Worm (Caenorhabditis elegans) whole organism, L1 larva: ENCODE measurements around the gene T27A8.2.
"Not testable (repeated sequence)": the region's sequence is repeated elsewhere in the genome, so short reads cannot be mapped to it uniquely, and the experiment has no call there.

Experiments used
- C04F5.9 ChIP-seq: sonication (generic microtip); optimal IDR thresholded peaks from 2 replicates; lab custom pipeline; 2016; ENCODE audit warnings: missing genetic modification characterization, missing compliant biosample characterization
- alr-1 ChIP-seq: fragments of 200-800 bp; sonication (Bioruptor generic); optimal IDR thresholded peaks from 2 replicates; lab custom pipeline; 2018; ENCODE audit warnings: borderline replicate concordance, mild to moderate bottlenecking, missing genetic modification characterization, missing compliant biosample characterization
- blmp-1 ChIP-seq: fragments of 150-350 bp; optimal IDR thresholded peaks from 2 replicates; lab custom pipeline; 2014; ENCODE audit warnings: missing biosample characterization, missing genetic modification characterization
- ceh-88 ChIP-seq: fragments of 200-800 bp; sonication (Bioruptor generic); IDR thresholded peaks from 2 replicates; pipeline ENCODE4 v1.3.6; 2022; ENCODE audit warnings: missing genetic modification characterization, missing compliant biosample characterization
- ces-1 ChIP-seq: fragments of 150-350 bp; optimal IDR thresholded peaks from 2 replicates; lab custom pipeline; 2014; ENCODE audit warnings: missing biosample characterization, missing genetic modification reagents, missing genetic modification characterization
- dpl-1 ChIP-seq, 3 experiments: fragments of 150-350 bp in 2 of 3; sonication (generic microtip) in 1 of 3; optimal IDR thresholded peaks; 2 replicates each; lab custom pipeline; 2014 to 2017; ENCODE audit warnings: missing biosample characterization in 3 of 3, missing genetic modification characterization in 3 of 3, missing genetic modification reagents in 3 of 3
- efl-1 ChIP-seq, 4 experiments: fragments of 150-350 bp; optimal IDR thresholded peaks in 3 of 4; peaks in 1 of 4; 1 replicate in 1 of 4; 2 replicates in 3 of 4; lab custom pipeline; 2014; ENCODE audit warnings: missing biosample characterization in 2 of 4, missing genetic modification characterization in 2 of 4, missing genetic modification reagents in 2 of 4
- egl-27 ChIP-seq, 2 experiments: fragments of 150-350 bp in 1 of 2; sonication (generic microtip); optimal IDR thresholded peaks; 3 replicates each; lab custom pipeline; 2017 to 2018; ENCODE audit warnings: missing biosample characterization in 2 of 2, missing genetic modification characterization in 2 of 2, missing genetic modification reagents in 2 of 2
- elt-2 ChIP-seq: sonication (generic microtip); optimal IDR thresholded peaks from 2 replicates; lab custom pipeline; 2016; ENCODE audit warnings: missing genetic modification characterization, mild to moderate bottlenecking, inconsistent platforms, missing compliant biosample characterization, missing genetic modification reagents
- ets-5 ChIP-seq: fragments of 200-800 bp; sonication (Bioruptor generic); IDR thresholded peaks from 2 replicates; pipeline ENCODE4 v1.3.6; 2022; ENCODE audit warnings: missing genetic modification characterization, missing compliant biosample characterization
- fkh-10 ChIP-seq: sonication (generic microtip); optimal IDR thresholded peaks from 2 replicates; lab custom pipeline; 2017; ENCODE audit warnings: missing biosample characterization, missing genetic modification reagents, missing genetic modification characterization
- fkh-4 ChIP-seq: sonication (generic microtip); optimal IDR thresholded peaks from 2 replicates; lab custom pipeline; 2016; ENCODE audit warnings: missing compliant biosample characterization, missing genetic modification characterization, borderline replicate concordance
- grh-1 ChIP-seq: fragments of 200-800 bp; sonication (Bioruptor generic); IDR thresholded peaks from 2 replicates; pipeline ENCODE4 v1.3.6; 2022; ENCODE audit warnings: missing genetic modification reagents, missing genetic modification characterization, missing compliant biosample characterization
- hlh-4 ChIP-seq: sonication (generic microtip); optimal IDR thresholded peaks from 2 replicates; lab custom pipeline; 2016; ENCODE audit warnings: mild to moderate bottlenecking, missing genetic modification characterization, missing compliant biosample characterization
- hpl-2 ChIP-seq: fragments of 150-350 bp; optimal IDR thresholded peaks from 2 replicates; lab custom pipeline; 2014; ENCODE audit warnings: missing biosample characterization, missing genetic modification reagents, missing genetic modification characterization
- isw-1 ChIP-seq: fragments of 200-800 bp; sonication (Bioruptor generic); IDR thresholded peaks from 2 replicates; pipeline ENCODE4 v1.3.6; 2022; ENCODE audit warnings: missing genetic modification characterization, missing compliant biosample characterization
- jun-1 ChIP-seq: fragments of 150-350 bp; optimal IDR thresholded peaks from 2 replicates; lab custom pipeline; 2014; ENCODE audit warnings: missing biosample characterization, missing genetic modification reagents, missing genetic modification characterization
- lin-13 ChIP-seq: fragments of 150-350 bp; optimal IDR thresholded peaks from 2 replicates; lab custom pipeline; 2014; ENCODE audit warnings: missing biosample characterization, missing genetic modification reagents, missing genetic modification characterization
- lin-14 ChIP-seq: fragments of 200-800 bp; sonication (Bioruptor generic); optimal IDR thresholded peaks from 2 replicates; lab custom pipeline; 2018; ENCODE audit warnings: mild to moderate bottlenecking, missing genetic modification characterization, moderate library complexity, missing compliant biosample characterization
- lin-39 ChIP-seq: fragments of 150-350 bp; optimal IDR thresholded peaks from 2 replicates; lab custom pipeline; 2014; ENCODE audit warnings: missing biosample characterization, missing genetic modification reagents, missing genetic modification characterization
- lir-3 ChIP-seq: sonication (generic microtip); optimal IDR thresholded peaks from 2 replicates; lab custom pipeline; 2016; ENCODE audit warnings: mild to moderate bottlenecking, missing genetic modification characterization, moderate library complexity, missing compliant biosample characterization; ENCODE audit not compliant: poor library complexity
- lsy-2 ChIP-seq, 2 experiments: fragments of 150-350 bp; optimal IDR thresholded peaks; 2 replicates each; lab custom pipeline; 2014; ENCODE audit warnings: missing biosample characterization in 2 of 2, missing genetic modification characterization in 2 of 2
- mab-9 ChIP-seq: fragments of 200-800 bp; sonication (Bioruptor generic); IDR thresholded peaks from 2 replicates; pipeline ENCODE4 v1.3.6; 2022; ENCODE audit warnings: missing genetic modification reagents, missing genetic modification characterization, missing compliant biosample characterization
- mdl-1 ChIP-seq, 2 experiments: fragments of 150-350 bp; optimal IDR thresholded peaks; 2 replicates each; lab custom pipeline; 2014 to 2017; ENCODE audit warnings: missing biosample characterization in 2 of 2, missing genetic modification characterization in 2 of 2, inconsistent platforms in 1 of 2
- mef-2 ChIP-seq: fragments of 150-350 bp; optimal IDR thresholded peaks from 2 replicates; lab custom pipeline; 2014; ENCODE audit warnings: missing biosample characterization, missing genetic modification characterization
- mep-1 ChIP-seq: fragments of 150-350 bp; optimal IDR thresholded peaks from 2 replicates; lab custom pipeline; 2014; ENCODE audit warnings: missing biosample characterization, missing genetic modification characterization
- nhr-12 ChIP-seq: sonication (generic microtip); optimal IDR thresholded peaks from 2 replicates; lab custom pipeline; 2017; ENCODE audit warnings: missing biosample characterization, missing genetic modification characterization
- nhr-28 ChIP-seq: fragments of 150-350 bp; optimal IDR thresholded peaks from 2 replicates; lab custom pipeline; 2014; ENCODE audit warnings: missing biosample characterization, missing genetic modification characterization
- nhr-71 ChIP-seq: sonication (generic microtip); optimal IDR thresholded peaks from 2 replicates; lab custom pipeline; 2016; ENCODE audit warnings: mild to moderate bottlenecking, missing genetic modification characterization, moderate library complexity, missing compliant biosample characterization
- nhr-76 ChIP-seq: sonication (generic microtip); optimal IDR thresholded peaks from 2 replicates; lab custom pipeline; 2017; ENCODE audit warnings: missing biosample characterization, missing genetic modification characterization
- nhr-77 ChIP-seq: fragments of 150-350 bp; optimal IDR thresholded peaks from 2 replicates; lab custom pipeline; 2014; ENCODE audit warnings: missing biosample characterization, missing genetic modification characterization
- nhr-84 ChIP-seq: sonication (generic microtip); optimal IDR thresholded peaks from 2 replicates; lab custom pipeline; 2017; ENCODE audit warnings: missing biosample characterization, missing genetic modification characterization
- pag-3 ChIP-seq: sonication (generic microtip); optimal IDR thresholded peaks from 2 replicates; lab custom pipeline; 2017; ENCODE audit warnings: missing genetic modification characterization, mild to moderate bottlenecking, missing compliant biosample characterization, antibody characterized with exemption, borderline replicate concordance; ENCODE audit not compliant: insufficient read depth
- rnt-1 ChIP-seq: sonication (generic microtip); optimal IDR thresholded peaks from 2 replicates; lab custom pipeline; 2016; ENCODE audit warnings: mild to moderate bottlenecking, missing genetic modification characterization, moderate library complexity, missing compliant biosample characterization
- skn-1 ChIP-seq: fragments of 150-350 bp; optimal IDR thresholded peaks from 2 replicates; lab custom pipeline; 2014; ENCODE audit warnings: missing biosample characterization, missing genetic modification characterization
- snpc-4 ChIP-seq: fragments of 150-350 bp; optimal IDR thresholded peaks from 2 replicates; lab custom pipeline; 2014; ENCODE audit warnings: missing biosample characterization, missing genetic modification characterization
- tlp-1 ChIP-seq: fragments of 150-350 bp; optimal IDR thresholded peaks from 2 replicates; lab custom pipeline; 2014; ENCODE audit warnings: missing biosample characterization, missing genetic modification characterization
- unc-86 ChIP-seq: sonication (generic microtip); optimal IDR thresholded peaks from 2 replicates; lab custom pipeline; 2016; ENCODE audit warnings: missing genetic modification characterization, missing compliant biosample characterization
- unc-98 ChIP-seq: fragments of 200-800 bp; sonication (Bioruptor generic); IDR thresholded peaks from 2 replicates; pipeline ENCODE4 v1.3.6; 2022; ENCODE audit warnings: missing genetic modification characterization, missing compliant biosample characterization
- vab-15 ChIP-seq: sonication (generic microtip); optimal IDR thresholded peaks from 2 replicates; lab custom pipeline; 2017; ENCODE audit warnings: missing genotype, mild to moderate bottlenecking, missing genetic modification characterization, missing compliant biosample characterization
- xbp-1 ChIP-seq: sonication (generic microtip); optimal IDR thresholded peaks from 2 replicates; lab custom pipeline; 2016; ENCODE audit warnings: missing genetic modification characterization, missing compliant biosample characterization

Gene T27A8.2

DNA sequence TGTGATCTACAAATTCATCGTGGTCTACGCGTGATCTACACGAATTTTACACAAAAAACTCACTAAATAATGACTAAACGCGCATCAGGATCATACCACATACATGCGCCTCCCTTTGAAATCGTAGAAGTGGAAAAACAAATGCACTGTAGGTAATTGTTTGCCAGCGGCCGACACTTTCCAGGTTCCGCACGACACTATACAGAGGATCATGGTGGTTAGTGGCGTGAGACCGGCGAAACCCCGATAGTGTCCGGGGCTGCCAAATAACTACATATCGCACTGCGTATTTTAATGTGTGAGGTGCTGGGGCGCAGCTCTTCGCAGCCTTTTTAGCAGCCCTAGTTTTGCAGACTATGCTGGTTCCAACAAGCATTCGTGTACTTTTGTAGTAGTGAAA is 19.9 kb upstream of the T27A8.2 start:
- TF ChIP-seq efl-1 (optimal IDR thresholded peaks at IDR 0.05; lab: Kevin White, UChicago) (no peak), efl-1 (GFP tag; optimal IDR thresholded peaks at IDR 0.05 in 1 of 2; lab: Kevin White, UChicago) (peak in 1 of 2 experiments; percentile 0), C04F5.9 (tag; lab: Kevin White, UChicago) (no peak), elt-2 (tag; lab: Kevin White, UChicago) (no peak), pag-3 (tag; lab: Kevin White, UChicago) (no peak)

- TF ChIP-seq efl-1 (optimal IDR thresholded peaks at IDR 0.05; lab: Kevin White, UChicago) (no peak), efl-1 (GFP tag; optimal IDR thresholded peaks at IDR 0.05 in 1 of 2; lab: Kevin White, UChicago) (peak in 1 of 2 experiments; percentile 65), nhr-84 (tag; lab: Kevin White, UChicago) (no peak), nhr-71 (tag; lab: Kevin White, UChicago) (no peak)
These were observed 17.7 kb upstream of the T27A8.2 start, which contains the start of gene C30F2.4 for ce11 chrX:16076470-16076869. Gene C30F2.4, minus strand, starts transcription at chrX:16076570.

DNA sequence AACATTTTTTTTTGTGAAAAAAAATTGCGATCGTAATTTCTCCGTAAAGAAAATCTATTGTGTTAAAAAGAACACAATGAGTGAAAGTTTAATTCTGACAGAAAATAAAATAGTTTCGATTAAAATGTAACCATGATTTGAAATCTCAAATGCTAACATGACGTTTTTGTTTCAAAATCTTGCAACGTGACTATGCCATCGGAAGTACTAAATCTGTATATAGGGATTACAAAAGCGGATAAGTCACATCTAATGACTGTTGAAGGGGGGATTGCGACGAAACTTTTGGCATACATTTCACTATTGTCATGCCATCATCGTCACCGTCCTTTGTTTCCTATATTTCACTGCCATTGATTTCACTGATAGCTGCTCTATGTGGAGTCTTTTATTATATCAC is 13.8 kb upstream of the T27A8.2 start, which contains the start of gene col-187:
Gene col-187 (plus strand): TSS at position 301 of the 400 bp plus-strand sequence.
- TF ChIP-seq lin-14, result no peak
- no peak for TF ChIP-seq grh-1 (GFP tag; lab: Robert Waterston, UW)
- TF ChIP-seq mab-9, result no peak
- TF ChIP-seq mef-2 (tag; lab: Kevin White, UChicago), result no peak
- no peak for TF ChIP-seq nhr-28 (tag; lab: Kevin White, UChicago)
- TF ChIP-seq blmp-1 (tag; lab: Kevin White, UChicago), result no peak
- TF ChIP-seq nhr-76 (tag; lab: Kevin White, UChicago), result no peak
- no peak for TF ChIP-seq lsy-2 (tag; optimal IDR thresholded peaks at IDR 0.05; lab: Kevin White, UChicago)
- TF ChIP-seq ets-5 (GFP tag; lab: Robert Waterston, UW), result no peak
- no peak for TF ChIP-seq unc-86 (tag; lab: Kevin White, UChicago)
- no peak for TF ChIP-seq mep-1 (tag; lab: Kevin White, UChicago)
- TF ChIP-seq hlh-4 (tag; lab: Kevin White, UChicago), result no peak
- no peak for TF ChIP-seq snpc-4
- no peak for TF ChIP-seq lin-13 (GFP tag; lab: Kevin White, UChicago)
- no peak for TF ChIP-seq nhr-77
- no peak for TF ChIP-seq fkh-10 (GFP tag; lab: Kevin White, UChicago)
- TF ChIP-seq jun-1, result no peak
- no peak for TF ChIP-seq ces-1 (GFP tag; lab: Kevin White, UChicago)
- TF ChIP-seq fkh-4 (tag; lab: Kevin White, UChicago), result no peak

- TF ChIP-seq efl-1 (optimal IDR thresholded peaks at IDR 0.05; lab: Kevin White, UChicago) (no peak), efl-1 (GFP tag; optimal IDR thresholded peaks at IDR 0.05 in 1 of 2; lab: Kevin White, UChicago) (peak in 1 of 2 experiments; percentile 9), skn-1 (no peak)
These were observed 9.2 kb upstream of the T27A8.2 start for ce11 chrX:16067984-16068383.

- not testable (repeated sequence) for TF ChIP-seq dpl-1 (GFP tag; optimal IDR thresholded peaks at IDR 0.05; lab: Kevin White, UChicago); lin-39; hpl-2 (GFP tag; lab: Kevin White, UChicago)
These were observed 3.6 kb upstream of the T27A8.2 start, which contains the start of gene T27A8.3 for ce11 chrX:16062385-16062784. Gene T27A8.3, plus strand, starts transcription at chrX:16062685.

ce11 chrX:16056404-16056803 is 2.3 kb downstream of the T27A8.2 start:
- TF ChIP-seq mdl-1 (tag; optimal IDR thresholded peaks at IDR 0.05; lab: Kevin White, UChicago), result peak; percentile 61 to 89
- peak; percentile 77 for TF ChIP-seq nhr-12 (tag; lab: Kevin White, UChicago)
- TF ChIP-seq isw-1, result peak; percentile 88
- TF ChIP-seq fkh-4 (tag; lab: Kevin White, UChicago), result peak; percentile 82
- peak; percentile 98 for TF ChIP-seq rnt-1
- no peak for TF ChIP-seq alr-1 (tag; lab: Kevin White, UChicago)
- peak; percentile 94 for TF ChIP-seq xbp-1
- peak; percentile 78 for TF ChIP-seq pag-3 (tag; lab: Kevin White, UChicago)
- TF ChIP-seq skn-1, result peak; percentile 97
- peak; percentile 50 for TF ChIP-seq tlp-1
- TF ChIP-seq ceh-88 (GFP tag; lab: Robert Waterston, UW), result peak; percentile 94
- TF ChIP-seq vab-15, result no peak
- TF ChIP-seq lin-14, result peak; percentile 96
- peak; percentile 73 to 78 for TF ChIP-seq egl-27 (tag; optimal IDR thresholded peaks at IDR 0.05; lab: Kevin White, UChicago)
- TF ChIP-seq unc-98 (GFP tag; lab: Robert Waterston, UW), result peak; percentile 89
- peak; percentile 98 for TF ChIP-seq mep-1 (tag; lab: Kevin White, UChicago)
- TF ChIP-seq jun-1, result peak; percentile 99
- TF ChIP-seq lir-3 (tag; lab: Kevin White, UChicago), result peak; percentile 84
